Fruit fly (Drosophila melanogaster) whole organism, embryonic: ENCODE measurements around the gene Rbbp5.

Experiments used
- Antp ChIP-seq: fragments of 200-800 bp; sonication (Bioruptor generic); optimal IDR thresholded peaks from 3 replicates; lab custom pipeline; 2016; ENCODE audit warnings: missing biosample characterization, missing genetic modification characterization
- Awh ChIP-seq: fragments of 200-800 bp; sonication (Bioruptor generic); IDR thresholded peaks from 2 replicates; pipeline ENCODE4, ENCODE4 v1.3.6; 2022; ENCODE audit warnings: missing biosample characterization, missing genetic modification characterization
- CG10147 ChIP-seq: fragments of 200-800 bp; sonication (Bioruptor generic); optimal IDR thresholded peaks from 2 replicates; lab custom pipeline; 2019; ENCODE audit warnings: missing biosample characterization, mild to moderate bottlenecking, missing genetic modification characterization, moderate library complexity
- CG10321 ChIP-seq: fragments of 200-800 bp; sonication (Bioruptor generic); IDR thresholded peaks from 2 replicates; pipeline ENCODE4 v1.3.6; 2022; ENCODE audit warnings: missing biosample characterization, missing genetic modification characterization
- CG10431 ChIP-seq: fragments of 200-800 bp; sonication (Bioruptor generic); optimal IDR thresholded peaks from 3 replicates; lab custom pipeline; 2018; ENCODE audit warnings: missing biosample characterization, mild to moderate bottlenecking, missing genetic modification characterization
- CG11398 ChIP-seq: fragments of 200-800 bp; sonication (Bioruptor generic); optimal IDR thresholded peaks from 2 replicates; lab custom pipeline; 2016; ENCODE audit warnings: missing biosample characterization, missing genetic modification characterization
- CG11456 ChIP-seq: fragments of 200-800 bp; sonication (Bioruptor generic); IDR thresholded peaks from 3 replicates; pipeline ENCODE4 v1.3.6; 2022; ENCODE audit warnings: missing biosample characterization, missing genetic modification characterization
- CG12219 ChIP-seq: fragments of 200-800 bp; sonication (Bioruptor generic); optimal IDR thresholded peaks from 3 replicates; lab custom pipeline; 2018; ENCODE audit warnings: missing biosample characterization, mild to moderate bottlenecking, missing genetic modification characterization
- CG13624 ChIP-seq: fragments of 200-800 bp; sonication (Bioruptor generic); optimal IDR thresholded peaks from 2 replicates; lab custom pipeline; 2016; ENCODE audit warnings: missing biosample characterization, missing genetic modification characterization
- CG14014 ChIP-seq: fragments of 200-800 bp; sonication (Bioruptor generic); IDR thresholded peaks from 2 replicates; pipeline ENCODE4 v1.3.6; 2022; ENCODE audit warnings: missing biosample characterization, missing genetic modification characterization
- CG1603 ChIP-seq: fragments of 200-800 bp; sonication (Bioruptor generic); optimal IDR thresholded peaks from 2 replicates; lab custom pipeline; 2019; ENCODE audit warnings: missing biosample characterization, mild to moderate bottlenecking, missing genetic modification characterization, moderate library complexity
- CG16863 ChIP-seq: fragments of 200-800 bp; sonication (Bioruptor generic); optimal IDR thresholded peaks from 3 replicates; lab custom pipeline; 2016; ENCODE audit warnings: missing biosample characterization, missing genetic modification characterization
- CG1832 ChIP-seq: fragments of 200-800 bp; sonication (Bioruptor generic); optimal IDR thresholded peaks from 2 replicates; lab custom pipeline; 2017; ENCODE audit warnings: missing biosample characterization, mild to moderate bottlenecking, missing genetic modification characterization, inconsistent platforms
- CG18476 ChIP-seq: fragments of 200-800 bp; sonication (Bioruptor generic); optimal IDR thresholded peaks from 2 replicates; lab custom pipeline; 2016; ENCODE audit warnings: missing biosample characterization, mild to moderate bottlenecking, missing genetic modification characterization
- CG2712 ChIP-seq: fragments of 200-800 bp; optimal IDR thresholded peaks from 3 replicates; lab custom pipeline; 2019; ENCODE audit warnings: missing biosample characterization, mild to moderate bottlenecking, missing genetic modification characterization, moderate library complexity
- CG3407 ChIP-seq: fragments of 200-800 bp; sonication (Bioruptor generic); optimal IDR thresholded peaks from 2 replicates; lab custom pipeline; 2018; ENCODE audit warnings: missing biosample characterization, mild to moderate bottlenecking, missing genetic modification characterization
- CG6272 ChIP-seq: fragments of 200-800 bp; sonication (Bioruptor generic); IDR thresholded peaks from 2 replicates; pipeline ENCODE4 v1.3.6; 2022; ENCODE audit warnings: missing biosample characterization, missing genetic modification characterization
- CG8765 ChIP-seq: fragments of 200-800 bp; sonication (Bioruptor generic); IDR thresholded peaks from 2 replicates; pipeline ENCODE4 v1.3.6; 2022; ENCODE audit warnings: missing biosample characterization, missing genetic modification characterization
- CG9727 ChIP-seq: fragments of 200-800 bp; sonication (Bioruptor generic); optimal IDR thresholded peaks from 3 replicates; lab custom pipeline; 2017; ENCODE audit warnings: missing biosample characterization, mild to moderate bottlenecking, missing genetic modification characterization
- CrebB ChIP-seq: fragments of 200-800 bp; sonication (Bioruptor generic); optimal IDR thresholded peaks from 3 replicates; lab custom pipeline; 2018; ENCODE audit warnings: missing biosample characterization, mild to moderate bottlenecking, missing genetic modification characterization
- Dfd ChIP-seq, 2 experiments: fragments of >200 bp; optimal IDR thresholded peaks; 2 replicates each; lab custom pipeline; 2017; ENCODE audit warnings: missing biosample characterization in 2 of 2, missing genetic modification characterization in 2 of 2
- Drgx ChIP-seq: fragments of 200-800 bp; sonication (Bioruptor generic); IDR thresholded peaks from 2 replicates; pipeline ENCODE4 v1.3.6; 2022; ENCODE audit warnings: missing biosample characterization, missing genetic modification characterization
- Fer3 ChIP-seq: fragments of 200-800 bp; sonication (Bioruptor generic); optimal IDR thresholded peaks from 2 replicates; lab custom pipeline; 2018; ENCODE audit warnings: missing biosample characterization, mild to moderate bottlenecking, missing genetic modification characterization, moderate library complexity
- HLH3B ChIP-seq: fragments of 200-800 bp; sonication (Bioruptor generic); IDR thresholded peaks from 2 replicates; pipeline ENCODE4 v1.3.6; 2022; ENCODE audit warnings: missing biosample characterization, missing genetic modification characterization
- Hmr ChIP-seq: fragments of 200-800 bp; sonication (Bioruptor generic); optimal IDR thresholded peaks from 3 replicates; lab custom pipeline; 2017; ENCODE audit warnings: mild to moderate bottlenecking, missing biosample characterization, missing genetic modification reagents, missing genetic modification characterization
- Hr3 ChIP-seq: fragments of 200-800 bp; sonication (Bioruptor generic); optimal IDR thresholded peaks from 3 replicates; lab custom pipeline; 2016; ENCODE audit warnings: missing biosample characterization, missing genetic modification characterization
- Nf-YB ChIP-seq: fragments of 200-800 bp; sonication (Bioruptor generic); optimal IDR thresholded peaks from 3 replicates; lab custom pipeline; 2019; ENCODE audit warnings: missing biosample characterization, mild to moderate bottlenecking, missing genetic modification characterization, moderate library complexity
- Oaz ChIP-seq: fragments of 200-800 bp; sonication (Bioruptor generic); IDR thresholded peaks from 2 replicates; pipeline ENCODE4 v1.3.6; 2022; ENCODE audit warnings: missing biosample characterization, missing genetic modification characterization
- Ssrp ChIP-seq: fragments of 200-800 bp; sonication (Bioruptor generic); optimal IDR thresholded peaks from 2 replicates; lab custom pipeline; 2018; ENCODE audit warnings: missing biosample characterization, mild to moderate bottlenecking, missing genetic modification characterization, moderate library complexity
- Xrp1 ChIP-seq: fragments of 200-800 bp; sonication (Bioruptor generic); IDR thresholded peaks from 2 replicates; pipeline ENCODE4 v1.3.6; 2022; ENCODE audit warnings: missing biosample characterization, missing genetic modification characterization
- abd-A ChIP-seq: fragments of 200-800 bp; sonication (Bioruptor generic); optimal IDR thresholded peaks from 3 replicates; lab custom pipeline; 2019; ENCODE audit warnings: missing biosample characterization, mild to moderate bottlenecking, missing genetic modification characterization, moderate library complexity
- ara ChIP-seq: fragments of 200-800 bp; sonication (Bioruptor generic); IDR thresholded peaks from 2 replicates; pipeline ENCODE4 v1.3.6; 2022; ENCODE audit warnings: missing biosample characterization, missing genetic modification characterization
- bcd ChIP-seq: fragments of 200-800 bp; sonication (Bioruptor generic); optimal IDR thresholded peaks from 2 replicates; lab custom pipeline; 2017; ENCODE audit warnings: missing biosample characterization, mild to moderate bottlenecking, missing genetic modification characterization
- esg ChIP-seq: fragments of 200-800 bp; sonication (Bioruptor generic); conservative IDR thresholded peaks from 2 replicates; pipeline ENCODE4 v1.3.6; 2022; ENCODE audit warnings: missing biosample characterization, missing genetic modification characterization
- fd96Cb ChIP-seq: fragments of 200-800 bp; sonication (Bioruptor generic); optimal IDR thresholded peaks from 2 replicates; lab custom pipeline; 2018; ENCODE audit warnings: missing biosample characterization, mild to moderate bottlenecking, missing genetic modification characterization, moderate library complexity
- fu2 ChIP-seq: fragments of 200-800 bp; sonication (Bioruptor generic); optimal IDR thresholded peaks from 2 replicates; lab custom pipeline; 2016; ENCODE audit warnings: missing biosample characterization, missing genetic modification characterization
- gcm ChIP-seq: fragments of 200-800 bp; sonication (Bioruptor generic); optimal IDR thresholded peaks from 2 replicates; lab custom pipeline; 2019; ENCODE audit warnings: missing biosample characterization, mild to moderate bottlenecking, missing genetic modification characterization, moderate library complexity
- gcm2 ChIP-seq: fragments of 200-800 bp; sonication (Bioruptor generic); optimal IDR thresholded peaks from 2 replicates; lab custom pipeline; 2016; ENCODE audit warnings: missing biosample characterization, missing genetic modification characterization
- gem ChIP-seq: fragments of 200-800 bp; sonication (Bioruptor generic); optimal IDR thresholded peaks from 2 replicates; lab custom pipeline; 2019; ENCODE audit warnings: missing biosample characterization, mild to moderate bottlenecking, missing genetic modification characterization, moderate library complexity
- grau ChIP-seq: fragments of 200-800 bp; optimal IDR thresholded peaks from 3 replicates; lab custom pipeline; 2019; ENCODE audit warnings: missing biosample characterization, mild to moderate bottlenecking, missing genetic modification characterization, moderate library complexity
- jigr1 ChIP-seq: fragments of 200-800 bp; sonication (Bioruptor generic); IDR thresholded peaks from 3 replicates; pipeline ENCODE4 v1.3.6; 2022; ENCODE audit warnings: missing biosample characterization, missing genetic modification characterization
- knrl ChIP-seq: fragments of 200-800 bp; sonication (Bioruptor generic); IDR thresholded peaks from 3 replicates; pipeline ENCODE4 v1.3.6; 2022; ENCODE audit warnings: missing biosample characterization, missing genetic modification characterization; ENCODE audit not compliant: partially characterized antibody
- rib ChIP-seq: fragments of 200-800 bp; sonication (Bioruptor generic); IDR thresholded peaks from 2 replicates; pipeline ENCODE4 v1.3.6; 2022; ENCODE audit warnings: missing biosample characterization, missing genetic modification characterization
- ro ChIP-seq: fragments of 200-800 bp; sonication (Bioruptor generic); IDR thresholded peaks from 2 replicates; pipeline ENCODE4 v1.3.6; 2022; ENCODE audit warnings: missing biosample characterization, missing genetic modification characterization
- seq ChIP-seq: fragments of 200-800 bp; sonication (Bioruptor generic); IDR thresholded peaks from 2 replicates; pipeline ENCODE4 v1.3.6; 2022; ENCODE audit warnings: missing biosample characterization, missing genetic modification characterization
- sug ChIP-seq: fragments of 200-800 bp; optimal IDR thresholded peaks from 2 replicates; lab custom pipeline; 2019; ENCODE audit warnings: missing biosample characterization, mild to moderate bottlenecking, missing genetic modification characterization, moderate library complexity
- tx ChIP-seq: fragments of 200-800 bp; sonication (Bioruptor generic); optimal IDR thresholded peaks from 2 replicates; lab custom pipeline; 2016; ENCODE audit warnings: missing biosample characterization, missing genetic modification characterization
- wdn ChIP-seq: fragments of 200-800 bp; sonication (Bioruptor generic); IDR thresholded peaks from 2 replicates; pipeline ENCODE4 v1.3.6; 2022; ENCODE audit warnings: missing biosample characterization, missing genetic modification characterization
- wor ChIP-seq: fragments of 200-800 bp; sonication (Bioruptor generic); IDR thresholded peaks from 2 replicates; pipeline ENCODE4 v1.3.6; 2022; ENCODE audit warnings: missing biosample characterization, missing genetic modification characterization

Gene Rbbp5

DNA sequence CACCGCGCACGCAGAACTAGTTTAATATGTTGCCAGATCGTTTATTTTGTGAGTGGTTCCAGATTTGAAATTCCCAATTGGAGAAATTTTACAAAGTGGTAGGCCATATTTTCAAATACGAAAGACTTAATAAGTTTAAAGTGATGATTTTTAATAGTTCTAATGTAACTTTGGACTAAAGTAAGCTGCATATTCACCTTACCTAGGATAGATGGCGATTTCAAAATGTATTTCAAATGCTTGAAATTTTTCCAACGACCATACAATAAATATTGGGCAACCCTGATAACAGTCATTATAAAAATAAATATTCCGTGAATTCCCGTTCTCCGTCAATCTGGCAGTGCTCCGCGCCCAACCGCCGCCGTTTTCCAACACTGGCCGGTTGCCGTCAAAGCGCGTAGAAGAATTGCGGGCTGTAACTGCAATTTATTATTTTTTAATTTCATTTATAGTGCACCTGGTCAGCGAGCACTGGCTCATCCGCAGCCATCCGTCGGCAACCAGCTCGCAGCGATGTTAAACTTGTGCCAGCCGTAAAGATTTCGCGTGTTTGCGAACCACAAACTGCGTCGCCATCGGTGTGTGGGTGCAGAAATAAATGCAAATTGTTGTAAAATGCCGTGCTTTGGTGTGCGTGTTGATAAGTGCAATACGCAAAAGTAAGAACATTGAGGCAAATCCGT is 28.3 kb upstream of the Rbbp5 start, which contains the start of the genes Ide and RhoBTB (continued):
- TF ChIP-seq Hmr (GFP tag; lab: Kevin White, UChicago) = peak; percentile 83
- no peak for TF ChIP-seq gcm (GFP tag; lab: Kevin White, UChicago)
- TF ChIP-seq CG10321 (GFP tag; lab: Robert Waterston, UW) = no peak
- TF ChIP-seq rib (GFP tag; lab: Robert Waterston, UW) = peak; percentile 32; the same call in 1 of the 2 replicates
- peak; percentile 49 for TF ChIP-seq CG18476 (GFP tag; lab: Kevin White, UChicago)
- no peak; the same call in 1 of the 2 replicates for TF ChIP-seq wor (GFP tag; lab: Robert Waterston, UW)
- TF ChIP-seq jigr1 (GFP tag; lab: Robert Waterston, UW) = peak; percentile 15; the same call in 1 of the 3 replicates
- TF ChIP-seq gem (tag; lab: Kevin White, UChicago) = no peak
- TF ChIP-seq ara = 0 out of 2 replicates have a peak, but pooled peaks have one; percentile 41
- TF ChIP-seq CG1832 (GFP tag; lab: Kevin White, UChicago) = no peak
- peak; percentile 90 for TF ChIP-seq CG13624 (GFP tag; lab: Kevin White, UChicago)
- peak; percentile 88 for TF ChIP-seq Hr3 (GFP tag; lab: Kevin White, UChicago)
- no peak for TF ChIP-seq abd-A (tag; lab: Kevin White, UChicago)
- TF ChIP-seq CG10431 (GFP tag; lab: Kevin White, UChicago) = peak; percentile 36
- peak; percentile 40 for TF ChIP-seq CG12219 (GFP tag; lab: Kevin White, UChicago)
- TF ChIP-seq CG3407 = peak; percentile 25
- TF ChIP-seq Dfd (GFP tag; optimal IDR thresholded peaks at IDR 0.05; lab: Kevin White, UChicago) = peak in 1 of 2 experiments; percentile 10
- 0 out of 2 replicates have a peak, but pooled peaks have one; percentile 13 for TF ChIP-seq Awh (GFP tag; lab: Robert Waterston, UW)
- peak; percentile 62 for TF ChIP-seq CG10147
- TF ChIP-seq CG11398 = no peak
- peak; percentile 34; the same call in 1 of the 2 replicates for TF ChIP-seq seq (GFP tag; lab: Robert Waterston, UW)
- TF ChIP-seq Nf-YB = peak; percentile 48
- TF ChIP-seq CG14014 = peak; percentile 67; the same call in 1 of the 2 replicates
- TF ChIP-seq Antp = peak; percentile 86
- TF ChIP-seq Xrp1 (GFP tag; lab: Robert Waterston, UW) = peak; percentile 54; the same call in 1 of the 2 replicates
- peak; percentile 78 for TF ChIP-seq Fer3
- peak; percentile 92 for TF ChIP-seq fu2 (GFP tag; lab: Kevin White, UChicago)
- TF ChIP-seq ro = no peak
- peak; percentile 91 for TF ChIP-seq sug (tag; lab: Kevin White, UChicago)
- TF ChIP-seq CG1603 (tag; lab: Kevin White, UChicago) = no peak
- peak; percentile 82 for TF ChIP-seq bcd
- TF ChIP-seq knrl (GFP tag; lab: Robert Waterston, UW) = peak; percentile 63
- TF ChIP-seq Ssrp (tag; lab: Kevin White, UChicago) = peak; percentile 77
- TF ChIP-seq CG11456 = peak; percentile 82
- TF ChIP-seq grau (tag; lab: Kevin White, UChicago) = peak; percentile 85
- TF ChIP-seq HLH3B (GFP tag; lab: Robert Waterston, UW) = peak; percentile 46; the same call in 1 of the 2 replicates
- peak; percentile 79 for TF ChIP-seq tx (GFP tag; lab: Kevin White, UChicago)
- TF ChIP-seq CG9727 (GFP tag; lab: Kevin White, UChicago) = peak; percentile 77
- TF ChIP-seq Oaz = peak; percentile 56
- peak; percentile 48; the same call in 1 of the 2 replicates for TF ChIP-seq wdn (GFP tag; lab: Robert Waterston, UW)
- TF ChIP-seq CG6272 = peak; percentile 82
- TF ChIP-seq Drgx (GFP tag; lab: Robert Waterston, UW) = peak; percentile 50; the same call in 1 of the 2 replicates
- peak; percentile 59 for TF ChIP-seq gcm2
- peak; percentile 77 for TF ChIP-seq esg
- TF ChIP-seq fd96Cb (tag; lab: Kevin White, UChicago) = peak; percentile 72
- peak; percentile 4 for TF ChIP-seq CrebB (tag; lab: Kevin White, UChicago)
- TF ChIP-seq CG2712 (tag; lab: Kevin White, UChicago) = peak; percentile 75
- TF ChIP-seq CG8765 (GFP tag; lab: Robert Waterston, UW) = peak; percentile 66; the same call in 1 of the 2 replicates
- TF ChIP-seq CG16863 (GFP tag; lab: Kevin White, UChicago) = peak; percentile 70
